Worm (Caenorhabditis elegans) whole organism, young adult: ENCODE data around the gene kin-24.

Source experiments
- ama-1 ChIP-seq, 3 experiments: fragments of 150-350 bp in 1 of 3; sonication (generic microtip) in 2 of 3; optimal IDR thresholded peaks; 2 replicates each; lab custom pipeline; 2014 to 2018; ENCODE audit warnings: missing biosample characterization in 2 of 3, missing genetic modification characterization in 2 of 3, missing genetic modification reagents in 2 of 3
- unc-62 ChIP-seq: fragments of 150-350 bp; optimal IDR thresholded peaks from 2 replicates; lab custom pipeline; 2014; ENCODE audit warnings: missing biosample characterization, missing genetic modification reagents, missing genetic modification characterization

DNA sequence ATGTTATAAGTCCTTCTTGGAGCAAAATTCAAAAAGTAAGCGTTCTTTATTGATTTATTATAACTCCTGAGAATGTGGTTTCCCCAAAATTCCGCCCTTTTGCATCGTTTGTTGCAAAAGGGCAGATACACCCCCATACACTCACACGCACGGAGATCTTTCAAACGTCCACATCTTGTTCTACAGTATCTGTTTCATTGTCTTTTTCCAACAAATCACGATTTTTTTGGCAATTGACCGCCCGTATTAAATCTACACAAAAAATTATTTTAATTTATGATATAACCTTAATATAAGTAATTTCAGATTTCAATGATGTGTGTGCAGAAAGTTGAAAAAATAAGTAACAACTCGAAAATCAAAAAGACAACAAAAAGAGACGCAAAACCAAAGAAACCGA lies 51.4 kb downstream of the kin-24 start, which contains the start of gene T13F2.4:
- TF ChIP-seq unc-62 (GFP tag; lab: Kevin White, UChicago) (no peak), ama-1 (optimal IDR thresholded peaks at IDR 0.05; lab: Kevin White, UChicago) (no peak), ama-1 (GFP tag; optimal IDR thresholded peaks at IDR 0.05; lab: Kevin White, UChicago) (no peak)
